Fruit fly (Drosophila melanogaster) whole organism, embryonic: Measurements from ENCODE around the gene mwh.

Experiments used
- Adf1 ChIP-seq: fragments of 200-800 bp; sonication (Bioruptor generic); IDR thresholded peaks from 2 replicates; pipeline ENCODE4 v1.3.6; 2022; ENCODE audit warnings: missing biosample characterization, missing genetic modification characterization
- Awh ChIP-seq: fragments of 200-800 bp; sonication (Bioruptor generic); IDR thresholded peaks from 2 replicates; pipeline ENCODE4, ENCODE4 v1.3.6; 2022; ENCODE audit warnings: missing biosample characterization, missing genetic modification characterization
- CG10543 ChIP-seq: fragments of 200-800 bp; sonication (Bioruptor generic); optimal IDR thresholded peaks from 3 replicates; lab custom pipeline; 2017; ENCODE audit warnings: missing biosample characterization, mild to moderate bottlenecking, missing genetic modification characterization, moderate library complexity
- CG11695 ChIP-seq: fragments of 200-800 bp; sonication (Bioruptor generic); IDR thresholded peaks from 3 replicates; pipeline ENCODE4 v1.3.6; 2022; ENCODE audit warnings: missing biosample characterization, missing genetic modification characterization
- CG12391 ChIP-seq: fragments of 200-800 bp; sonication (Bioruptor generic); optimal IDR thresholded peaks from 3 replicates; lab custom pipeline; 2018; ENCODE audit warnings: missing biosample characterization, mild to moderate bottlenecking, missing genetic modification characterization, moderate library complexity
- CG13775 ChIP-seq: fragments of 200-800 bp; sonication (Bioruptor generic); optimal IDR thresholded peaks from 3 replicates; lab custom pipeline; 2017; ENCODE audit warnings: missing biosample characterization, mild to moderate bottlenecking, missing genetic modification characterization
- CG14710 ChIP-seq: fragments of 200-800 bp; sonication (Bioruptor generic); optimal IDR thresholded peaks from 3 replicates; lab custom pipeline; 2019; ENCODE audit warnings: missing biosample characterization, mild to moderate bottlenecking, missing genetic modification characterization, moderate library complexity
- CG17359 ChIP-seq: fragments of 200-800 bp; sonication (Bioruptor generic); optimal IDR thresholded peaks from 3 replicates; lab custom pipeline; 2018; ENCODE audit warnings: missing biosample characterization, mild to moderate bottlenecking, missing genetic modification characterization, moderate library complexity
- CG17912 ChIP-seq: fragments of 200-800 bp; sonication (Bioruptor generic); optimal IDR thresholded peaks from 2 replicates; lab custom pipeline; 2018; ENCODE audit warnings: missing biosample characterization, mild to moderate bottlenecking, missing genetic modification characterization
- CG18262 ChIP-seq: fragments of 200-800 bp; optimal IDR thresholded peaks from 3 replicates; lab custom pipeline; 2019; ENCODE audit warnings: missing biosample characterization, mild to moderate bottlenecking, missing genetic modification characterization, moderate library complexity
- CG1832 ChIP-seq: fragments of 200-800 bp; sonication (Bioruptor generic); optimal IDR thresholded peaks from 2 replicates; lab custom pipeline; 2017; ENCODE audit warnings: missing biosample characterization, mild to moderate bottlenecking, missing genetic modification characterization, inconsistent platforms
- CG18599 ChIP-seq: fragments of 200-800 bp; sonication (Bioruptor generic); optimal IDR thresholded peaks from 3 replicates; lab custom pipeline; 2017; ENCODE audit warnings: missing biosample characterization, missing genetic modification characterization, mild to moderate bottlenecking, moderate library complexity, missing genetic modification reagents
- CG2199 ChIP-seq: fragments of 200-800 bp; sonication (Bioruptor generic); IDR thresholded peaks from 3 replicates; pipeline ENCODE4 v1.3.6; 2022; ENCODE audit warnings: missing biosample characterization, missing genetic modification characterization
- CG2712 ChIP-seq: fragments of 200-800 bp; optimal IDR thresholded peaks from 3 replicates; lab custom pipeline; 2019; ENCODE audit warnings: missing biosample characterization, mild to moderate bottlenecking, missing genetic modification characterization, moderate library complexity
- CG3163 ChIP-seq: fragments of 200-800 bp; sonication (Bioruptor generic); optimal IDR thresholded peaks from 3 replicates; lab custom pipeline; 2016; ENCODE audit warnings: missing biosample characterization, missing genetic modification characterization
- CG4730 ChIP-seq: fragments of 200-800 bp; sonication (Bioruptor generic); IDR thresholded peaks from 2 replicates; pipeline ENCODE4 v1.3.6; 2022; ENCODE audit warnings: missing biosample characterization, missing genetic modification characterization
- CG8765 ChIP-seq: fragments of 200-800 bp; sonication (Bioruptor generic); IDR thresholded peaks from 2 replicates; pipeline ENCODE4 v1.3.6; 2022; ENCODE audit warnings: missing biosample characterization, missing genetic modification characterization
- CG9437 ChIP-seq: fragments of 200-800 bp; sonication (Bioruptor generic); optimal IDR thresholded peaks from 2 replicates; lab custom pipeline; 2018; ENCODE audit warnings: missing biosample characterization, mild to moderate bottlenecking, missing genetic modification characterization
- CG9817 ChIP-seq: fragments of 200-800 bp; sonication (Bioruptor generic); optimal IDR thresholded peaks from 2 replicates; lab custom pipeline; 2018; ENCODE audit warnings: missing biosample characterization, mild to moderate bottlenecking, missing genetic modification characterization, moderate library complexity
- CTCF ChIP-seq: fragments of 200-800 bp; sonication (Bioruptor generic); optimal IDR thresholded peaks from 2 replicates; lab custom pipeline; 2017; ENCODE audit warnings: missing biosample characterization, mild to moderate bottlenecking, missing genetic modification characterization, moderate library complexity
- Dp ChIP-seq: fragments of 200-800 bp; sonication (Bioruptor generic); optimal IDR thresholded peaks from 2 replicates; lab custom pipeline; 2018; ENCODE audit warnings: missing biosample characterization, mild to moderate bottlenecking, missing genetic modification characterization, moderate library complexity
- GATAe ChIP-seq: fragments of 200-800 bp; sonication (Bioruptor generic); conservative IDR thresholded peaks from 2 replicates; pipeline ENCODE4 v1.3.6; 2022; ENCODE audit warnings: missing biosample characterization, missing genetic modification characterization
- Gsc ChIP-seq: fragments of 200-800 bp; sonication (Bioruptor generic); IDR thresholded peaks from 2 replicates; pipeline ENCODE4 v1.3.6; 2022; ENCODE audit warnings: missing biosample characterization, missing genetic modification characterization
- Hr39 ChIP-seq: fragments of >200 bp; optimal IDR thresholded peaks from 2 replicates; lab custom pipeline; 2017
- PHDP ChIP-seq: fragments of 200-800 bp; sonication (Bioruptor generic); optimal IDR thresholded peaks from 3 replicates; lab custom pipeline; 2018; ENCODE audit warnings: missing biosample characterization, mild to moderate bottlenecking, missing genetic modification characterization, moderate library complexity
- Rfx ChIP-seq: fragments of 200-800 bp; sonication (Bioruptor generic); IDR thresholded peaks from 2 replicates; pipeline ENCODE4 v1.3.6; 2022; ENCODE audit warnings: missing biosample characterization, missing genetic modification characterization
- Scr ChIP-seq: fragments of 200-800 bp; sonication (Bioruptor generic); IDR thresholded peaks from 2 replicates; pipeline ENCODE4 v1.3.6; 2022; ENCODE audit warnings: missing biosample characterization, missing genetic modification characterization; ENCODE audit not compliant: partially characterized antibody
- Side ChIP-seq: fragments of 200-800 bp; sonication (Bioruptor generic); optimal IDR thresholded peaks from 2 replicates; lab custom pipeline; 2016; ENCODE audit warnings: missing biosample characterization, missing genetic modification characterization
- Tbp ChIP-seq: fragments of >200 bp; optimal IDR thresholded peaks from 2 replicates; lab custom pipeline; 2018; ENCODE audit warnings: missing biosample characterization, missing genetic modification characterization
- Usf ChIP-seq: fragments of 200-800 bp; sonication (Bioruptor generic); optimal IDR thresholded peaks from 2 replicates; lab custom pipeline; 2017; ENCODE audit warnings: missing genotype, missing biosample characterization, missing genetic modification characterization
- dimm ChIP-seq: fragments of 200-800 bp; sonication (Bioruptor generic); IDR thresholded peaks from 2 replicates; pipeline ENCODE4 v1.3.6; 2022; ENCODE audit warnings: missing biosample characterization, missing genetic modification characterization
- disco-r ChIP-seq: fragments of 200-800 bp; sonication (Bioruptor generic); optimal IDR thresholded peaks from 2 replicates; lab custom pipeline; 2016; ENCODE audit warnings: missing biosample characterization, missing genetic modification characterization
- fd96Cb ChIP-seq: fragments of 200-800 bp; sonication (Bioruptor generic); optimal IDR thresholded peaks from 2 replicates; lab custom pipeline; 2018; ENCODE audit warnings: missing biosample characterization, mild to moderate bottlenecking, missing genetic modification characterization, moderate library complexity
- gcm2 ChIP-seq: fragments of 200-800 bp; sonication (Bioruptor generic); optimal IDR thresholded peaks from 2 replicates; lab custom pipeline; 2016; ENCODE audit warnings: missing biosample characterization, missing genetic modification characterization
- gsb-n ChIP-seq: fragments of 200-800 bp; sonication (Bioruptor generic); optimal IDR thresholded peaks from 3 replicates; lab custom pipeline; 2018; ENCODE audit warnings: missing biosample characterization, mild to moderate bottlenecking, missing genetic modification characterization
- hkb ChIP-seq, 2 experiments: fragments of 200-800 bp in 1 of 2; fragments of >200 bp in 1 of 2; sonication (Bioruptor generic) in 1 of 2; IDR thresholded peaks in 1 of 2; optimal IDR thresholded peaks in 1 of 2; 2 replicates each; pipeline versions ENCODE4 v1.3.6 to Lab custom; 2017 to 2022; ENCODE audit warnings: missing biosample characterization in 1 of 2, missing genetic modification characterization in 1 of 2
- ken ChIP-seq: fragments of 200-800 bp; sonication (Bioruptor generic); IDR thresholded peaks from 3 replicates; pipeline ENCODE4 v1.3.6; 2022; ENCODE audit warnings: missing biosample characterization, missing genetic modification characterization
- odd ChIP-seq: fragments of 200-800 bp; sonication (Bioruptor generic); optimal IDR thresholded peaks from 2 replicates; lab custom pipeline; 2017; ENCODE audit warnings: missing biosample characterization, mild to moderate bottlenecking, missing genetic modification characterization
- p53 ChIP-seq: fragments of 200-800 bp; sonication (Bioruptor generic); optimal IDR thresholded peaks from 2 replicates; lab custom pipeline; 2016; ENCODE audit warnings: missing biosample characterization, missing genetic modification characterization
- pfk ChIP-seq: fragments of 200-800 bp; sonication (Bioruptor generic); optimal IDR thresholded peaks from 2 replicates; lab custom pipeline; 2018; ENCODE audit warnings: missing biosample characterization, mild to moderate bottlenecking, missing genetic modification characterization, moderate library complexity
- psq ChIP-seq: fragments of 200-800 bp; sonication (Bioruptor generic); optimal IDR thresholded peaks from 2 replicates; lab custom pipeline; 2017; ENCODE audit warnings: missing biosample characterization, missing genetic modification characterization
- row ChIP-seq: fragments of 200-800 bp; sonication (Bioruptor generic); IDR thresholded peaks from 3 replicates; pipeline ENCODE4 v1.3.6; 2022; ENCODE audit warnings: missing biosample characterization, missing genetic modification characterization
- salm ChIP-seq: fragments of 200-800 bp; sonication (Bioruptor generic); optimal IDR thresholded peaks from 2 replicates; lab custom pipeline; 2018; ENCODE audit warnings: missing biosample characterization, mild to moderate bottlenecking, missing genetic modification characterization
- shn ChIP-seq: fragments of 200-800 bp; sonication (Bioruptor generic); optimal IDR thresholded peaks from 3 replicates; lab custom pipeline; 2016; ENCODE audit warnings: missing biosample characterization, missing genetic modification characterization
- tgo ChIP-seq: fragments of 200-800 bp; sonication (Bioruptor generic); IDR thresholded peaks from 3 replicates; pipeline ENCODE4 v1.3.6; 2022; ENCODE audit warnings: missing biosample characterization, missing genetic modification characterization
- twi ChIP-seq: fragments of 200-800 bp; optimal IDR thresholded peaks from 2 replicates; lab custom pipeline; 2019; ENCODE audit warnings: missing biosample characterization, mild to moderate bottlenecking, missing genetic modification characterization, moderate library complexity
- tx ChIP-seq: fragments of 200-800 bp; sonication (Bioruptor generic); optimal IDR thresholded peaks from 2 replicates; lab custom pipeline; 2016; ENCODE audit warnings: missing biosample characterization, missing genetic modification characterization
- vfl ChIP-seq: fragments of 200-800 bp; sonication (Bioruptor generic); optimal IDR thresholded peaks from 2 replicates; lab custom pipeline; 2016; ENCODE audit warnings: missing biosample characterization, missing genetic modification characterization
- z ChIP-seq: fragments of 200-800 bp; sonication (Bioruptor generic); IDR thresholded peaks from 3 replicates; pipeline ENCODE4 v1.3.6; 2022; ENCODE audit warnings: missing biosample characterization, missing genetic modification characterization

Gene mwh

dm6 chr3L:1166266-1166665 is 34.3 kb upstream of the mwh start (continued):
- no peak for TF ChIP-seq Usf (GFP tag; lab: Kevin White, UChicago)
- TF ChIP-seq dimm (GFP tag; lab: Robert Waterston, UW), result no peak
- TF ChIP-seq Awh (GFP tag; lab: Robert Waterston, UW), result peak; percentile 88; the same call in 1 of the 2 replicates
- TF ChIP-seq CG12391, result no peak
- TF ChIP-seq gsb-n (tag; lab: Kevin White, UChicago), result peak; percentile 63
- TF ChIP-seq GATAe (GFP tag; lab: Robert Waterston, UW), result no peak
- peak; percentile 26 for TF ChIP-seq CG2712
- TF ChIP-seq CG3163 (GFP tag; lab: Kevin White, UChicago), result peak; percentile 7
- TF ChIP-seq hkb (optimal IDR thresholded peaks at IDR 0.05; lab: Kevin White, UChicago), result no peak
- TF ChIP-seq hkb (GFP tag; IDR thresholded peaks at IDR 0.05; lab: Robert Waterston, UW), result peak; percentile 62
- peak; percentile 57 for TF ChIP-seq CG14710 (tag; lab: Kevin White, UChicago)
- TF ChIP-seq Gsc, result no peak
- 0 out of 3 replicates have a peak, but pooled peaks have one; percentile 22 for TF ChIP-seq ken
- no peak for TF ChIP-seq CG8765 (GFP tag; lab: Robert Waterston, UW)
- TF ChIP-seq CG18262 (tag; lab: Kevin White, UChicago), result peak; percentile 13
- TF ChIP-seq CG4730 (GFP tag; lab: Robert Waterston, UW), result no peak
- TF ChIP-seq gcm2 (GFP tag; lab: Kevin White, UChicago), result peak; percentile 38
- peak; percentile 81 for TF ChIP-seq CG17912 (GFP tag; lab: Kevin White, UChicago)
- TF ChIP-seq tgo, result no peak
- peak; percentile 53 for TF ChIP-seq PHDP (tag; lab: Kevin White, UChicago)
- TF ChIP-seq p53 (GFP tag; lab: Kevin White, UChicago), result peak; percentile 34
- TF ChIP-seq Side (GFP tag; lab: Kevin White, UChicago), result peak; percentile 54
- peak; percentile 64 for TF ChIP-seq salm (tag; lab: Kevin White, UChicago)

dm6 chr3L:1166945-1167913 is 33.4 kb upstream of the mwh start:
- TF ChIP-seq CG9817 (tag; lab: Kevin White, UChicago), result no peak
- TF ChIP-seq CG18599 (GFP tag; lab: Kevin White, UChicago), result no peak
- no peak for TF ChIP-seq Tbp
- peak; percentile 14; the same call in 1 of the 3 replicates for TF ChIP-seq CG2199 (GFP tag; lab: Robert Waterston, UW)
- no peak for TF ChIP-seq CG3163 (GFP tag; lab: Kevin White, UChicago)
- TF ChIP-seq shn, result no peak
- TF ChIP-seq Hr39 (lab: Kevin White, UChicago), result no peak
- no peak for TF ChIP-seq Dp
- peak; percentile 98 for TF ChIP-seq twi (tag; lab: Kevin White, UChicago)
- TF ChIP-seq fd96Cb (tag; lab: Kevin White, UChicago), result peak; percentile 49
- peak; percentile 64 for TF ChIP-seq psq (GFP tag; lab: Kevin White, UChicago)
- TF ChIP-seq Usf (GFP tag; lab: Kevin White, UChicago), result no peak
- no peak for TF ChIP-seq Rfx (GFP tag; lab: Robert Waterston, UW)
- no peak for TF ChIP-seq vfl (GFP tag; lab: Kevin White, UChicago)
- no peak for TF ChIP-seq CG13775 (GFP tag; lab: Kevin White, UChicago)
- no peak for TF ChIP-seq tx (GFP tag; lab: Kevin White, UChicago)
- no peak for TF ChIP-seq pfk
- TF ChIP-seq CG1832 (GFP tag; lab: Kevin White, UChicago), result no peak
- no peak for TF ChIP-seq disco-r
- TF ChIP-seq CG9437 (GFP tag; lab: Kevin White, UChicago), result no peak
- no peak for TF ChIP-seq Scr (GFP tag; lab: Robert Waterston, UW)
- TF ChIP-seq CG17359, result peak; percentile 40
- TF ChIP-seq CTCF (GFP tag; lab: Kevin White, UChicago), result no peak
- TF ChIP-seq odd (GFP tag; lab: Kevin White, UChicago), result no peak
- no peak for TF ChIP-seq Adf1 (GFP tag; lab: Robert Waterston, UW)
- TF ChIP-seq row (GFP tag; lab: Robert Waterston, UW), result peak; percentile 62
- TF ChIP-seq z (GFP tag; lab: Robert Waterston, UW), result peak; percentile 70; the same call in 2 of the 3 replicates
- TF ChIP-seq CG11695 (GFP tag; lab: Robert Waterston, UW), result no peak
- no peak for TF ChIP-seq CG10543 (GFP tag; lab: Kevin White, UChicago)
